Fruit fly (Drosophila melanogaster) whole organism: ENCODE measurements around the gene CG14301.

Experiments used
- CG8478 ChIP-seq: fragments of >200 bp; optimal IDR thresholded peaks from 2 replicates; lab custom pipeline; 2018; ENCODE audit warnings: inconsistent platforms
- Dll ChIP-seq: fragments of >200 bp; optimal IDR thresholded peaks from 2 replicates; lab custom pipeline; 2017
- EcR ChIP-seq, 2 experiments: fragments of >200 bp; optimal IDR thresholded peaks; 2 replicates each; lab custom pipeline; 2017; ENCODE audit warnings: missing biosample characterization in 2 of 2, missing genetic modification characterization in 2 of 2, missing genetic modification reagents in 2 of 2
- pan ChIP-seq: fragments of >200 bp; optimal IDR thresholded peaks from 2 replicates; lab custom pipeline; 2017
- psq ChIP-seq: fragments of >200 bp; optimal IDR thresholded peaks from 2 replicates; lab custom pipeline; 2017
- usp ChIP-seq: fragments of >200 bp; optimal IDR thresholded peaks from 2 replicates; lab custom pipeline; 2017; ENCODE audit warnings: missing biosample characterization, missing genetic modification characterization, mixed read lengths

Gene CG14301

DNA sequence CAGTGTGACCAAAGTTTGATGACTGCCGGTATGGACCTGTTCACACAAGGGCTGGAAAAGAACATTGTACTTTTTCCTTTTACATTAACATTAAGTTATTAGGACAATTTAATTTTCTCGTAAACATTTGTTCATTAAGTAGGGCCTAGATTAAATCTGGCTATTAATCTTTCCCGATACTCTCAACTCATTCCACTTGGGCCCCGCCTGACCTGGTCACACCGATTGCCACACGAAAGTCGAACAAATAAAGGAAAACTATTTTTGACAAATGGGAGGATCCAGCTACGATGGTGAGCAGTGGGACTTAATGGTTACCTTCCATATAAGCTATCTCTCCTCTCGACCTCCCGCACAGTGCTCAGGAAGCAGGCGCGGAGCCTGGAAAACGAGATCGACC, 22.3 kb upstream of the CG14301 start, which contains the start of the genes Cpsf73 and Gos28:
Cpsf73 (minus strand) TSS at position 28 of the 400 bp plus-strand sequence.
Gos28 (plus strand) TSS at position 214 of the 400 bp plus-strand sequence.
- TF ChIP-seq pan (lab: Kevin White, UChicago) (no peak), usp (GFP tag; lab: Kevin White, UChicago) (no peak), EcR (GFP tag; optimal IDR thresholded peaks at IDR 0.05; lab: Kevin White, UChicago) (no peak), CG8478 (lab: Kevin White, UChicago) (no peak), psq (no peak), Dll (no peak)

DNA sequence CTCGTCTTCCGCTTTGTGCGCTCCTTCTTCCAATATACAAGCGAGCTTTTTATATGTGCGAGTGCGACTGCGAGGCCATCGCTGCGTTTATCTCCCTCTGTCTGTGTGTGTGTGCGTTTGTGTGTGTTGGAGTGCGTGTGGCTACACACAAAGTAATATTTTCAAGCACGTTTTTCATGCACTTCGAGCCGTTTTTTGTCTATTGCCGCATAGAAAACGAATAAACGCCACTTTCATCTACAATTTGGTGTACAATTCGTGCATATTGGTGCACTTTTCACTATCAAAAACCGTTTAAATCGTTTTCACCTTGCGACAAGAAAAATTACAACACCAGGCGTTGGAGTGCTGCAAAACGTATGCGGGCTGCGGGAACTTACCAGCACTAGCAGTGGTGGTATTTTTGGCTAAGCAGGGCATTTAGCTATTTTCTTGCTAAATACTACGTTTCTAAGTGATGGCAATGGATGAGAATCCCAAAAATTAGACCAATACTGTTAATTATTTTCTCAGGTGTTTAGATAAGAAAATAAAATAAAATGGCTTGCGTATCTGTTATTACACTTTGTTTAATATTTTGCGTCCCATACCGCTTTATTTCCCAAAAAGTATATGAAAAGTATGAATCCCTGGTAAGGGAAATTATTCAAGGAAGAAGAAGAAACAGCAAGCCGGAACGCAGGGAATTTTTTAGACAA, 17.8 kb upstream of the CG14301 start, which contains the start of the genes CG31224 and CstF64:
CG31224 (minus strand) TSS at position 365 of the 698 bp plus-strand sequence.
CstF64 (plus strand) TSS at position 674 of the 698 bp plus-strand sequence.
- TF ChIP-seq Dll, result no peak

DNA sequence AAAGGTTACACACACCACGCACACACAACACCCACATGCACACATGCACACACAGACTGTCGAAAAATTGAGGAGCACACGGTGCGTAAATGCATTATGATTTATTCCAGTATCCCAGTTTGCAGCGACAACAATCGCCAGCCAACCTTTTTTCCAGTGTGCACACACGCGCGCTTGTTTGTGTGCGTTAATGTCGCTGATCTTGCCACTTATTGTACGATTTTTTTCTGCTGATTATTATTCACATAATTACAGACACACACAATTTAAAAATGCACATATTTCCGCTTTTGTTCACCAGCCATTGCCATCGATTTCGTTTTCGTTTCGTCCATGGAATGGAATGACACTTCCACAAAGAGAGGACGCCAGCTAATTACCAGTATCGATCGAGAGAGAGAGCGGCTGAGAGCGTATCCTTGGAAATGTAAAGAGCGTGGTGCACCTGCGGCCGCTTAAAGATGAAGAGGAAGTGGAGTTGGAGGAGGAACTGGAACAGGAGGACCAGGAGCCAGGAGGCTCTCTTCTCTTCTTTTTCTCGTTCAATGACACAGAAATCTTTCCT, 17.2 kb upstream of the CG14301 start:
- TF ChIP-seq pan (lab: Kevin White, UChicago) (no peak), EcR (GFP tag; optimal IDR thresholded peaks at IDR 0.05; lab: Kevin White, UChicago) (no peak), Dll (peak; percentile 61), CG8478 (lab: Kevin White, UChicago) (no peak)

DNA sequence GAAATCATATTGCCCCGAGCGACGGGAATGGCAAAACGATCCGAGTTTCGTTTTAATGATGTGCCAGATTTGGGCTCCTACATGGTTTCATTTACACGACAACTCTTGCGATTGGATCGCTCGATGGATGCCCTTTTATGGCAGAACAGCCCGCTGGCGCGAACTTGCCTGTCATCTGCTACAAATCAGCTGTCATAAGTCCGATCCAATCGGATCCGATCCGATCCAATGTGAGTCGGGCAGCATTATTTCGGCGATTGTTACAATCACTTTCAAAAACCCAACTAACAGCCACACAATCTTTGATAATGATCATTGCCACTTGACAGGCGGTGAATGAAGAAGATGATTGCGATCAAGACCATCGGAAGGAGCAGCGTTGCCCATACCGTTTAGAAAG, 2.4 kb upstream of the CG14301 start:
- no peak for TF ChIP-seq usp (GFP tag; lab: Kevin White, UChicago)

DNA sequence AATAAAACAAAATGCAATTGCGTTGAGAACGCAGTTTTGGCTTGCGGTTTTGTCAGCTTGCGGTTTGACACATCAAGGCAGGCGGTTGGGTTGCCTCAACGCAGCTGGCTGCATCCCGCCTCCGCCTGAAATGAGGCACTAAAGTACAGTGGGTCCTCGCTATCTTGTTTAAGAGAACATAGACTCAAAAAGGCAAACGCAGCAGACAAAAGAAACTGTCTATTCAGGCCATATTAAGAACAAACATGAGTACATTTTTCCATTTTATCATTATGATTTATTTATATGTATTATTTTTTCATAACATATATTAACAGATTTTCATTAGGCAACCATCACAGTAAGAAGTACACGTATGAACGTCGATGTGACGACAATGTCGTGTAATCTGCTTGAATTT, 1.6 kb downstream of the CG14301 start:
- TF ChIP-seq CG8478 (lab: Kevin White, UChicago) (no peak), Dll (no peak), EcR (GFP tag; optimal IDR thresholded peaks at IDR 0.05; lab: Kevin White, UChicago) (no peak), pan (lab: Kevin White, UChicago) (no peak), usp (GFP tag; lab: Kevin White, UChicago) (no peak), psq (no peak)

DNA sequence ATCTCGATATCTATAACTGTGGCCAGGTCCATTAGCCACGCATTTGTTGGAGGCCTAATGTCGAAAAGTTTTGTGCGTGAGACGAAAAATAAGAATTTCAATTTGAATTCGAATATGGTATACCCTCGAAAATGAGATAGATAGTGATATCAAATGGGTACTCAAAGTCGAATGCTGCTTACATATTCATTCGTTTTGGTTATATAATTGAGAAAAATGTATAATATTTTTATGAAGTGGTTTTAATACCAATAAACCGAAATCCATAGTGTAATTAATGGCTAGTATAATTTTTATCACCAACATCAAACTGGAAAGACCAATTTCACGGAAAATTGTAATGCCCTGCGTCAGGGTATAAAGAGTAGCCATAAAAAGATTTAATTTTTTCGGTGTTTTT, 8.2 kb downstream of the CG14301 start:
- TF ChIP-seq EcR (GFP tag; optimal IDR thresholded peaks at IDR 0.05; lab: Kevin White, UChicago) (no peak), CG8478 (lab: Kevin White, UChicago) (no peak), psq (no peak), Dll (no peak), usp (GFP tag; lab: Kevin White, UChicago) (no peak), pan (lab: Kevin White, UChicago) (no peak)

DNA sequence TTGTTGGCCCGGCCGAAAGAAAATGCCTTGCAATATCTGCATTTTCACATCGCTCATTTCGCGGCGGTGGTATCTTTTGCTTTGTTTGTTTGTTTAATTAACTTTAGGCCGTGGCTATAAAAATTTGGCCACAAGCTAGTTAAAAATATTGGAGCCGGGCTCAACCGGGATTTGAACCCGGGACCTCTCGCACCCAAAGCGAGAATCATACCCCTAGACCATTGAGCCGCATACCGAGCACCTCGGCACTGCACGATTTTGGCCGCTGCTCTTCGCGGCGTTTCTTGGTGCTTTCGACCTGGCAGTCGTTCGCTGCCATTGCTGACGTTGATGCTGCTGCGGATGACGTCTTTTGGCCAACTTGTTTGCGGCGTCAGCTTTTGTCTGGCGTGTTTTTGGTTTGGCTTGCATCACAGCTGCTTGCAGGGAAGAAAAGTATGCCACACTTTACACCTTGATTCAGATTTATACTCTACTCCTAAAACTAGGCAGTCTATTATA, 12.9 kb downstream of the CG14301 start:
- no peak for TF ChIP-seq CG8478 (lab: Kevin White, UChicago)

DNA sequence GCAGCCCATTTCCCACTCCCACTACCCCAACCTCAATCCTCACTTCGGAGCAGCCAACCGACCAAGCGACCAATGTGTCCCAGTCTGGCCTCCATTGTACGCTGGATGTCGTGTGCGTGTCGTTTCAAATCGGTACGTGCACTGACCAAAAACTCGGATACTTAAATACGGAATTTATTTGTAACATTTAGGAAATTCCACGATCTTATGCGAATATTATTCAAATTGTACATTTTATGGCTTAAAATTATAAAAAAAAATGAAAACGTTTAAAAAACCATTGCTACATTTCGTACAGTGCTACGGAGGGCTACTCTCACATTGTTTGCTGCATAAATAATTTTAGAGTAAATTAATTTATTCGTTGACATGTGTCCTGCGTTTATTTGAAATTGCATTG, 16.7 kb downstream of the CG14301 start:
- TF ChIP-seq EcR (GFP tag; optimal IDR thresholded peaks at IDR 0.05; lab: Kevin White, UChicago), result no peak

DNA sequence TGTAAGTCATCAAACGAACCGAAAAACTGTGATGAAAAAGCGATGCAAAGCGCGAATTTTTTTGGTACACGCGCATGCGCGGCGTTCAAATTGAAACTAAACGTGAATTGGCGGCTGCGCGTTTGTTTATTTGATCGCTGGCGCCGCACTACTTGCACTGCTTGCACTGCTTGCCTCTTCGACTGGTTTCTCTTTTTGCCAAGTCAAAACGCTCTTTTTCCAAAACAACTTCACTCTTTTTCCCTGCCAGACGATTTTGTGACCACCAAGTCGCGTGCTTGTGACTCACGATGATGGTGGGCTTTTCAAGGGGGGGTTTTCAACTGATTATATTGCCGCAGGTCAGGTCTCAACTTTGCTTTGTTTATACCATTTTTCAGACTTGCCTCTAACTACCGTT, 20.0 kb downstream of the CG14301 start, which contains the start of gene CG14304:
CG14304 (minus strand) TSS at position 98 of the 400 bp plus-strand sequence.
- TF ChIP-seq pan (lab: Kevin White, UChicago) (no peak), Dll (no peak), EcR (GFP tag; optimal IDR thresholded peaks at IDR 0.05; lab: Kevin White, UChicago) (no peak), usp (GFP tag; lab: Kevin White, UChicago) (no peak), psq (no peak), CG8478 (lab: Kevin White, UChicago) (no peak)

DNA sequence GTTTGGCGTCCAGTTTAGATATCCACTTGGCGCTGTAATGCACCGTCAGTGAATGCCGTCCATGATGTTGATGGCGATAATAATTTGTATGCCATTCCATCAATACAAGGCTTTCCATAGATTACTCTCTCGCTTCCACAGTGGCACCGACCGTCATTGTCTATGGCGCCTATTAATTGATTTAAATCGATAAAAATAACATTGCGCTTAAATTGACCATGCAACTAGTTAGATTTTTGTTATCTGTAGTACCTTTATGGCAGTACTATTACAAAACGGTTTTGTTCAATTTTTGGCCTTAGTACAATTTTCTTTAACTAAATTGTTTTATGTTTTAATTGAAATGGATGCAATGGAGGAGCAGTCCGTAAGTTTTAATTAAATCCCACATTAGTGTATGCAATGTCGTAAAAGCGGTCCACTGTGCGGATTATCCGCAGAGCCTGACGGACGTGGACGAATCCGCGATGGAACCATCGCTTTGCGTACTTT, 21.8 kb downstream of the CG14301 start:
- TF ChIP-seq Dll (no peak), usp (GFP tag; lab: Kevin White, UChicago) (no peak), pan (lab: Kevin White, UChicago) (no peak), EcR (GFP tag; optimal IDR thresholded peaks at IDR 0.05; lab: Kevin White, UChicago) (no peak), psq (no peak), CG8478 (lab: Kevin White, UChicago) (no peak)

DNA sequence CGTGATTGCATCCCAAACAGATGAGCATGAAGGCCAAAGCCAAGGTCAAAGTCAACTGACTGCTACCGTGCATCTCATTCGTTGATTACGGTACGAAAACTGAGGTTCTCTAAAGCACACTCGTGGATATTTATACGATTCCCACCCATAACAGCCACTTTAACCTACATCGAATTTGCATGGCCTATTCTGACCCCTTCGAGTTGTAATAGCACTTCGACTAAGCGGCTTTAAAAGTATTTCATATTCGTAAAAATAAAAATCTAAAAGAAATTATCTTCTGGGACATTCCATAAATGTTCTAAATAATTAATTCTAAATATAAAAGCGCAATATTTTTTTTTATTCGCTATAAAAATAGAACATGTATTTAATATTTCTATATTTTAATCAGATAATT, 23.8 kb downstream of the CG14301 start, which contains the start of gene CG7695:
CG7695 (minus strand) TSS at position 101 of the 400 bp plus-strand sequence.
- TF ChIP-seq pan (lab: Kevin White, UChicago) (no peak), EcR (GFP tag; optimal IDR thresholded peaks at IDR 0.05; lab: Kevin White, UChicago) (no peak), Dll (no peak), usp (GFP tag; lab: Kevin White, UChicago) (no peak), CG8478 (lab: Kevin White, UChicago) (no peak), psq (no peak)

DNA sequence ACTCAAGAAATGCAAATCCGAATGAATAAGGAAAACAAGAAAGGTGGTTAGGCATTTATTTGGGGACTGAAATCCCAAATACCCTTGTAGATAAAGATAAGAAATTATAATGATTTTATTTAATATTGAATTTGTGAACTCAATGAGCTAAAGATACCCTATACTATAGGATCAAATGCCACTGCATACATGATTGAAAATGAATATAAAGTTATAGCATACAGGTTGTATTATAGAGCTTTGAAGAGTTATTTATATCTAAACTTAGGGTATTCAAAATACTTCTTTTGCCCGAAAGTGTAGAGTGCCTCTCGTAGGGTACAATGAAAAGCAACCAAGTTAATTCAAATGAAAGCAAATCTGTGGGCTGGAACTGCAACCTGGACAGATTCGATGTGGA, 25.2 kb downstream of the CG14301 start:
- TF ChIP-seq Dll (no peak), EcR (GFP tag; optimal IDR thresholded peaks at IDR 0.05; lab: Kevin White, UChicago) (no peak), CG8478 (lab: Kevin White, UChicago) (no peak), psq (no peak), usp (GFP tag; lab: Kevin White, UChicago) (no peak), pan (lab: Kevin White, UChicago) (no peak)

DNA sequence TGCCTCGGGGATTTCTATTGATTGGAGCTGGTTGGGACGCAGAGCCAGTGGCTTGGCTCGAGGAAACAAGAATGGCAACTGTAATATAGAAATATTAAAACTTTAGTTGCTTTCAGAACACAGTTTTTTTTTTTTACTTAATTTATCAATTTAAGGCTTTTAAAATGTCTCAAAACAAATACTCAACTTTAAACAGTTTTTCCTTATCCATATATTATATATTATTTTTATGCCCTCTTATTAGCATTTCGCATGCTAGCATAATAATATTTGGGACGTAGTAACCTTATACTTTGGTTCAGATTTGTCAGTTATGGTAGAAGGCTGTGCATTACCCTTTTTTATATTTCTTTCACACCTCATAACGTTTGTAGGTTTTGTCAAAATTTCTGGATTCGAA, 42.9 kb downstream of the CG14301 start, which contains the start of gene Tssk:
Tssk (plus strand) TSS at position 301 of the 400 bp plus-strand sequence.
- no peak for TF ChIP-seq EcR (GFP tag; optimal IDR thresholded peaks at IDR 0.05; lab: Kevin White, UChicago)
